Worm (Caenorhabditis elegans) whole organism, late embryonic: ENCODE data around the gene srlf-7.

Source experiments
- C38D4.7 ChIP-seq: fragments of 200-800 bp; sonication (Bioruptor generic); optimal IDR thresholded peaks from 2 replicates; lab custom pipeline; 2018; ENCODE audit warnings: mild to moderate bottlenecking, missing genetic modification characterization, moderate library complexity, missing compliant biosample characterization
- T23F11.4 ChIP-seq: fragments of 200-800 bp; sonication (Bioruptor generic); optimal IDR thresholded peaks from 2 replicates; lab custom pipeline; 2018; ENCODE audit warnings: mild to moderate bottlenecking, missing genetic modification characterization, missing compliant biosample characterization
- ahr-1 ChIP-seq: sonication (generic microtip); optimal IDR thresholded peaks from 2 replicates; lab custom pipeline; 2016; ENCODE audit warnings: missing genetic modification characterization, missing compliant biosample characterization
- ceh-14 ChIP-seq: sonication (generic microtip); optimal IDR thresholded peaks from 2 replicates; lab custom pipeline; 2016; ENCODE audit warnings: missing genotype, missing genetic modification characterization, missing compliant biosample characterization
- ceh-18 ChIP-seq: sonication (generic microtip); optimal IDR thresholded peaks from 2 replicates; lab custom pipeline; 2016; ENCODE audit warnings: missing genetic modification characterization, missing compliant biosample characterization
- ceh-22 ChIP-seq: sonication (generic microtip); optimal IDR thresholded peaks from 2 replicates; lab custom pipeline; 2017; ENCODE audit warnings: missing biosample characterization, missing genetic modification characterization
- ceh-24 ChIP-seq: sonication (generic microtip); optimal IDR thresholded peaks from 2 replicates; lab custom pipeline; 2016; ENCODE audit warnings: mild to moderate bottlenecking, missing genetic modification characterization, missing compliant biosample characterization
- ceh-31 ChIP-seq: sonication (generic microtip); optimal IDR thresholded peaks from 2 replicates; lab custom pipeline; 2016; ENCODE audit warnings: missing genetic modification characterization, missing compliant biosample characterization
- ceh-34 ChIP-seq: sonication (generic microtip); optimal IDR thresholded peaks from 2 replicates; lab custom pipeline; 2016; ENCODE audit warnings: mild to moderate bottlenecking, missing genetic modification characterization, missing compliant biosample characterization
- ceh-45 ChIP-seq: fragments of 200-800 bp; sonication (Bioruptor generic); IDR thresholded peaks from 2 replicates; pipeline ENCODE4 v1.3.6; 2022; ENCODE audit warnings: missing genetic modification reagents, missing genetic modification characterization, missing compliant biosample characterization
- ceh-48 ChIP-seq: sonication (generic microtip); optimal IDR thresholded peaks from 2 replicates; lab custom pipeline; 2016; ENCODE audit warnings: missing genetic modification characterization, inconsistent platforms, missing compliant biosample characterization
- ceh-6 ChIP-seq: fragments of 200-800 bp; sonication (Bioruptor generic); optimal IDR thresholded peaks from 2 replicates; lab custom pipeline; 2018; ENCODE audit warnings: mild to moderate bottlenecking, missing genetic modification characterization, missing compliant biosample characterization
- ceh-9 ChIP-seq: sonication (generic microtip); optimal IDR thresholded peaks from 2 replicates; lab custom pipeline; 2016; ENCODE audit warnings: mild to moderate bottlenecking, missing genetic modification characterization, inconsistent platforms, missing compliant biosample characterization
- dmd-4 ChIP-seq: sonication (generic microtip); optimal IDR thresholded peaks from 2 replicates; lab custom pipeline; 2016; ENCODE audit warnings: borderline replicate concordance, missing genetic modification characterization, missing compliant biosample characterization
- elt-2 ChIP-seq: sonication (generic microtip); optimal IDR thresholded peaks from 2 replicates; lab custom pipeline; 2016; ENCODE audit warnings: missing genetic modification reagents, missing genetic modification characterization, missing compliant biosample characterization
- ets-4 ChIP-seq: sonication (generic microtip); optimal IDR thresholded peaks from 2 replicates; lab custom pipeline; 2016; ENCODE audit warnings: missing genetic modification characterization, missing compliant biosample characterization
- eyg-1 ChIP-seq: sonication (generic microtip); optimal IDR thresholded peaks from 2 replicates; lab custom pipeline; 2016; ENCODE audit warnings: missing genotype, missing genetic modification characterization, missing compliant biosample characterization
- fax-1 ChIP-seq: sonication (generic microtip); optimal IDR thresholded peaks from 2 replicates; lab custom pipeline; 2016; ENCODE audit warnings: missing genotype, missing genetic modification characterization, missing compliant biosample characterization
- fkh-10 ChIP-seq: fragments of 150-350 bp; optimal IDR thresholded peaks from 2 replicates; lab custom pipeline; 2014; ENCODE audit warnings: missing biosample characterization, missing genetic modification reagents, missing genetic modification characterization
- fkh-6 ChIP-seq: sonication (generic microtip); optimal IDR thresholded peaks from 2 replicates; lab custom pipeline; 2016; ENCODE audit warnings: missing genetic modification characterization, missing compliant biosample characterization
- gmeb-2 ChIP-seq: sonication (generic microtip); optimal IDR thresholded peaks from 2 replicates; lab custom pipeline; 2016; ENCODE audit warnings: missing genetic modification characterization, inconsistent platforms, missing compliant biosample characterization
- lim-6 ChIP-seq: sonication (generic microtip); optimal IDR thresholded peaks from 2 replicates; lab custom pipeline; 2016; ENCODE audit warnings: missing genetic modification characterization, missing compliant biosample characterization
- lin-11 ChIP-seq: fragments of 200-800 bp; sonication (Bioruptor generic); optimal IDR thresholded peaks from 2 replicates; lab custom pipeline; 2018; ENCODE audit warnings: mild to moderate bottlenecking, missing genetic modification characterization, missing compliant biosample characterization
- madf-2 ChIP-seq: sonication (generic microtip); optimal IDR thresholded peaks from 2 replicates; lab custom pipeline; 2017; ENCODE audit warnings: missing genetic modification characterization, missing compliant biosample characterization
- nfya-1 ChIP-seq: sonication (generic microtip); optimal IDR thresholded peaks from 2 replicates; lab custom pipeline; 2017; ENCODE audit warnings: missing genetic modification characterization, mild to moderate bottlenecking, missing compliant biosample characterization, antibody characterized with exemption, moderate library complexity
- odd-2 ChIP-seq: sonication (generic microtip); optimal IDR thresholded peaks from 2 replicates; lab custom pipeline; 2017; ENCODE audit warnings: antibody characterized with exemption, mild to moderate bottlenecking, missing genetic modification characterization, missing compliant biosample characterization
- pag-3 ChIP-seq: sonication (generic microtip); optimal IDR thresholded peaks from 2 replicates; lab custom pipeline; 2016; ENCODE audit warnings: missing compliant biosample characterization, missing genetic modification characterization, borderline replicate concordance
- pha-2 ChIP-seq: sonication (generic microtip); optimal IDR thresholded peaks from 2 replicates; lab custom pipeline; 2017; ENCODE audit warnings: mild to moderate bottlenecking, missing genetic modification characterization, missing compliant biosample characterization
- pha-4 ChIP-seq: fragments of 150-350 bp; optimal IDR thresholded peaks from 2 replicates; lab custom pipeline; 2018; ENCODE audit warnings: missing biosample characterization, missing genetic modification reagents, missing genetic modification characterization
- pros-1 ChIP-seq: fragments of 150-350 bp; optimal IDR thresholded peaks from 2 replicates; lab custom pipeline; 2014; ENCODE audit warnings: missing biosample characterization, missing genetic modification reagents, missing genetic modification characterization
- ref-2 ChIP-seq: sonication (generic microtip); optimal IDR thresholded peaks from 2 replicates; lab custom pipeline; 2016; ENCODE audit warnings: missing genetic modification characterization, missing compliant biosample characterization
- unc-3 ChIP-seq, 2 experiments: fragments of 200-800 bp in 1 of 2; sonication (Bioruptor generic) in 1 of 2; sonication (generic microtip) in 1 of 2; conservative IDR thresholded peaks in 1 of 2; optimal IDR thresholded peaks in 1 of 2; 2 replicates each; pipeline versions ENCODE4 v1.3.6 to Lab custom; 2016 to 2022; ENCODE audit warnings: missing compliant biosample characterization in 2 of 2, missing genetic modification characterization in 2 of 2, missing genetic modification reagents in 1 of 2
- unc-42 ChIP-seq: sonication (generic microtip); optimal IDR thresholded peaks from 2 replicates; lab custom pipeline; 2016; ENCODE audit warnings: missing genotype, missing genetic modification characterization, missing compliant biosample characterization
- unc-55 ChIP-seq: sonication (generic microtip); optimal IDR thresholded peaks from 2 replicates; lab custom pipeline; 2017; ENCODE audit warnings: missing biosample characterization, missing genetic modification reagents, missing genetic modification characterization
- unc-86 ChIP-seq: sonication (generic microtip); optimal IDR thresholded peaks from 2 replicates; lab custom pipeline; 2016; ENCODE audit warnings: missing genetic modification characterization, missing compliant biosample characterization
- ztf-16 ChIP-seq: sonication (generic microtip); optimal IDR thresholded peaks from 2 replicates; lab custom pipeline; 2017; ENCODE audit warnings: missing genetic modification characterization, missing compliant biosample characterization

The srlf-7 gene

ce11 chrIV:7154356-7154755 lies 34.7 kb upstream of the srlf-7 start, which contains the start of gene C34D4.2:
C34D4.2 (plus strand) TSS chrIV:7154656.
- no peak for TF ChIP-seq C38D4.7
- no peak for TF ChIP-seq lim-6 (tag; lab: Kevin White, UChicago)
- TF ChIP-seq elt-2, result no peak
- TF ChIP-seq ceh-45 (GFP tag; lab: Robert Waterston, UW), result no peak
- TF ChIP-seq gmeb-2 (tag; lab: Kevin White, UChicago), result no peak
- no peak for TF ChIP-seq madf-2
- TF ChIP-seq ceh-24 (tag; lab: Kevin White, UChicago), result no peak
- TF ChIP-seq ceh-14 (tag; lab: Kevin White, UChicago), result no peak
- TF ChIP-seq odd-2 (tag; lab: Kevin White, UChicago), result no peak
- TF ChIP-seq unc-55, result no peak
- TF ChIP-seq unc-42 (tag; lab: Kevin White, UChicago), result no peak
- no peak for TF ChIP-seq pag-3 (tag; lab: Kevin White, UChicago)

ce11 chrIV:7156356-7156755 lies 32.7 kb upstream of the srlf-7 start, which contains the start of gene maph-9:
maph-9 (plus strand) TSS chrIV:7156628.
- no peak for TF ChIP-seq unc-3 (GFP tag; conservative IDR thresholded peaks at IDR 0.05; lab: Robert Waterston, UW)
- no peak for TF ChIP-seq unc-3 (tag; optimal IDR thresholded peaks at IDR 0.05; lab: Kevin White, UChicago)
- TF ChIP-seq fkh-6 (tag; lab: Kevin White, UChicago), result no peak
- TF ChIP-seq ceh-34, result no peak
- no peak for TF ChIP-seq unc-55
- no peak for TF ChIP-seq unc-86 (tag; lab: Kevin White, UChicago)
- TF ChIP-seq lim-6 (tag; lab: Kevin White, UChicago), result no peak
- TF ChIP-seq nfya-1 (tag; lab: Kevin White, UChicago), result peak; percentile 44
- no peak for TF ChIP-seq pag-3 (tag; lab: Kevin White, UChicago)
- no peak for TF ChIP-seq fkh-10 (GFP tag; lab: Kevin White, UChicago)
- no peak for TF ChIP-seq elt-2
- no peak for TF ChIP-seq C38D4.7
- no peak for TF ChIP-seq ceh-24 (tag; lab: Kevin White, UChicago)
- TF ChIP-seq ceh-6 (GFP tag; lab: Kevin White, UChicago), result no peak
- TF ChIP-seq ceh-14 (tag; lab: Kevin White, UChicago), result peak; percentile 30
- no peak for TF ChIP-seq ref-2 (tag; lab: Kevin White, UChicago)
- no peak for TF ChIP-seq fax-1 (tag; lab: Kevin White, UChicago)
- no peak for TF ChIP-seq eyg-1 (tag; lab: Kevin White, UChicago)
- no peak for TF ChIP-seq odd-2 (tag; lab: Kevin White, UChicago)
- TF ChIP-seq ceh-48, result no peak
- TF ChIP-seq ceh-31 (tag; lab: Kevin White, UChicago), result peak; percentile 28

- TF ChIP-seq pros-1 (tag; lab: Kevin White, UChicago) (no peak), ref-2 (tag; lab: Kevin White, UChicago) (no peak), T23F11.4 (GFP tag; lab: Kevin White, UChicago) (no peak), unc-3 (GFP tag; conservative IDR thresholded peaks at IDR 0.05; lab: Robert Waterston, UW) (no peak), unc-3 (tag; optimal IDR thresholded peaks at IDR 0.05; lab: Kevin White, UChicago) (no peak), dmd-4 (no peak), pha-2 (tag; lab: Kevin White, UChicago) (no peak), ceh-34 (no peak), pha-4 (no peak), ztf-16 (tag; lab: Kevin White, UChicago) (no peak), ceh-14 (tag; lab: Kevin White, UChicago) (no peak), elt-2 (no peak), ahr-1 (tag; lab: Kevin White, UChicago) (no peak), ets-4 (tag; lab: Kevin White, UChicago) (no peak), ceh-9 (tag; lab: Kevin White, UChicago) (no peak), gmeb-2 (tag; lab: Kevin White, UChicago) (no peak), fkh-6 (tag; lab: Kevin White, UChicago) (no peak), lin-11 (tag; lab: Kevin White, UChicago) (no peak), ceh-22 (tag; lab: Kevin White, UChicago) (no peak), ceh-18 (tag; lab: Kevin White, UChicago) (no peak)
Observed at ce11 chrIV:7158161-7158560, 30.9 kb upstream of the srlf-7 start.
